Worm (Caenorhabditis elegans) whole organism, late embryonic: ENCODE results near the gene rab-6.2.

Source experiments
- C38D4.7 ChIP-seq: fragments of 200-800 bp; sonication (Bioruptor generic); optimal IDR thresholded peaks from 2 replicates; lab custom pipeline; 2018; ENCODE audit warnings: mild to moderate bottlenecking, missing genetic modification characterization, moderate library complexity, missing compliant biosample characterization
- F13H6.1 ChIP-seq: sonication (generic microtip); optimal IDR thresholded peaks from 2 replicates; lab custom pipeline; 2016; ENCODE audit warnings: missing genetic modification characterization, missing compliant biosample characterization
- K02D7.2 ChIP-seq: sonication (generic microtip); optimal IDR thresholded peaks from 2 replicates; lab custom pipeline; 2017; ENCODE audit warnings: mild to moderate bottlenecking, missing genetic modification characterization, missing compliant biosample characterization
- T23F11.4 ChIP-seq: fragments of 200-800 bp; sonication (Bioruptor generic); optimal IDR thresholded peaks from 2 replicates; lab custom pipeline; 2018; ENCODE audit warnings: mild to moderate bottlenecking, missing genetic modification characterization, missing compliant biosample characterization
- Y22D7AL.16 ChIP-seq: sonication (generic microtip); optimal IDR thresholded peaks from 2 replicates; lab custom pipeline; 2016; ENCODE audit warnings: missing genetic modification characterization, missing compliant biosample characterization
- ahr-1 ChIP-seq: sonication (generic microtip); optimal IDR thresholded peaks from 2 replicates; lab custom pipeline; 2016; ENCODE audit warnings: missing genetic modification characterization, missing compliant biosample characterization
- ama-1 ChIP-seq: fragments of 150-350 bp; optimal IDR thresholded peaks from 2 replicates; lab custom pipeline; 2014
- ceh-18 ChIP-seq: sonication (generic microtip); optimal IDR thresholded peaks from 2 replicates; lab custom pipeline; 2016; ENCODE audit warnings: missing genetic modification characterization, missing compliant biosample characterization
- ceh-2 ChIP-seq: sonication (generic microtip); optimal IDR thresholded peaks from 2 replicates; lab custom pipeline; 2016; ENCODE audit warnings: missing genotype, missing genetic modification characterization, missing compliant biosample characterization
- ceh-22 ChIP-seq: sonication (generic microtip); optimal IDR thresholded peaks from 2 replicates; lab custom pipeline; 2017; ENCODE audit warnings: missing biosample characterization, missing genetic modification characterization
- ceh-24 ChIP-seq: sonication (generic microtip); optimal IDR thresholded peaks from 2 replicates; lab custom pipeline; 2016; ENCODE audit warnings: mild to moderate bottlenecking, missing genetic modification characterization, missing compliant biosample characterization
- ceh-31 ChIP-seq: sonication (generic microtip); optimal IDR thresholded peaks from 2 replicates; lab custom pipeline; 2016; ENCODE audit warnings: missing genetic modification characterization, missing compliant biosample characterization
- ceh-34 ChIP-seq: sonication (generic microtip); optimal IDR thresholded peaks from 2 replicates; lab custom pipeline; 2016; ENCODE audit warnings: mild to moderate bottlenecking, missing genetic modification characterization, missing compliant biosample characterization
- ceh-45 ChIP-seq: fragments of 200-800 bp; sonication (Bioruptor generic); IDR thresholded peaks from 2 replicates; pipeline ENCODE4 v1.3.6; 2022; ENCODE audit warnings: missing genetic modification reagents, missing genetic modification characterization, missing compliant biosample characterization
- ceh-48 ChIP-seq: sonication (generic microtip); optimal IDR thresholded peaks from 2 replicates; lab custom pipeline; 2016; ENCODE audit warnings: missing genetic modification characterization, inconsistent platforms, missing compliant biosample characterization
- ceh-6 ChIP-seq: fragments of 200-800 bp; sonication (Bioruptor generic); optimal IDR thresholded peaks from 2 replicates; lab custom pipeline; 2018; ENCODE audit warnings: mild to moderate bottlenecking, missing genetic modification characterization, missing compliant biosample characterization
- ceh-9 ChIP-seq: sonication (generic microtip); optimal IDR thresholded peaks from 2 replicates; lab custom pipeline; 2016; ENCODE audit warnings: mild to moderate bottlenecking, missing genetic modification characterization, inconsistent platforms, missing compliant biosample characterization
- che-1 ChIP-seq: sonication (generic microtip); optimal IDR thresholded peaks from 2 replicates; lab custom pipeline; 2016; ENCODE audit warnings: mild to moderate bottlenecking, missing genetic modification characterization, missing compliant biosample characterization
- dmd-4 ChIP-seq: sonication (generic microtip); optimal IDR thresholded peaks from 2 replicates; lab custom pipeline; 2016; ENCODE audit warnings: borderline replicate concordance, missing genetic modification characterization, missing compliant biosample characterization
- elt-2 ChIP-seq: sonication (generic microtip); optimal IDR thresholded peaks from 2 replicates; lab custom pipeline; 2016; ENCODE audit warnings: missing genetic modification reagents, missing genetic modification characterization, missing compliant biosample characterization
- eyg-1 ChIP-seq: sonication (generic microtip); optimal IDR thresholded peaks from 2 replicates; lab custom pipeline; 2016; ENCODE audit warnings: missing genotype, missing genetic modification characterization, missing compliant biosample characterization
- fkh-6 ChIP-seq: sonication (generic microtip); optimal IDR thresholded peaks from 2 replicates; lab custom pipeline; 2016; ENCODE audit warnings: missing genetic modification characterization, missing compliant biosample characterization
- gmeb-2 ChIP-seq: sonication (generic microtip); optimal IDR thresholded peaks from 2 replicates; lab custom pipeline; 2016; ENCODE audit warnings: missing genetic modification characterization, inconsistent platforms, missing compliant biosample characterization
- hlh-13 ChIP-seq: fragments of 200-800 bp; sonication (Bioruptor generic); optimal IDR thresholded peaks from 2 replicates; lab custom pipeline; 2018; ENCODE audit warnings: mild to moderate bottlenecking, missing genetic modification characterization, missing compliant biosample characterization
- hlh-6 ChIP-seq: sonication (generic microtip); optimal IDR thresholded peaks from 2 replicates; lab custom pipeline; 2016; ENCODE audit warnings: missing genotype, missing genetic modification characterization, missing compliant biosample characterization
- hlh-8 ChIP-seq: sonication (generic microtip); optimal IDR thresholded peaks from 2 replicates; lab custom pipeline; 2016; ENCODE audit warnings: missing genotype, missing genetic modification characterization, missing compliant biosample characterization
- lim-6 ChIP-seq: sonication (generic microtip); optimal IDR thresholded peaks from 2 replicates; lab custom pipeline; 2016; ENCODE audit warnings: missing genetic modification characterization, missing compliant biosample characterization
- lin-11 ChIP-seq: fragments of 200-800 bp; sonication (Bioruptor generic); optimal IDR thresholded peaks from 2 replicates; lab custom pipeline; 2018; ENCODE audit warnings: mild to moderate bottlenecking, missing genetic modification characterization, missing compliant biosample characterization
- madf-2 ChIP-seq: sonication (generic microtip); optimal IDR thresholded peaks from 2 replicates; lab custom pipeline; 2017; ENCODE audit warnings: missing genetic modification characterization, missing compliant biosample characterization
- nfya-1 ChIP-seq: sonication (generic microtip); optimal IDR thresholded peaks from 2 replicates; lab custom pipeline; 2017; ENCODE audit warnings: missing genetic modification characterization, mild to moderate bottlenecking, missing compliant biosample characterization, antibody characterized with exemption, moderate library complexity
- nhr-11 ChIP-seq: fragments of 150-350 bp; optimal IDR thresholded peaks from 2 replicates; lab custom pipeline; 2014; ENCODE audit warnings: missing biosample characterization, missing genetic modification characterization
- npax-4 ChIP-seq: sonication (generic microtip); optimal IDR thresholded peaks from 2 replicates; lab custom pipeline; 2016; ENCODE audit warnings: missing genetic modification characterization, missing compliant biosample characterization
- odd-2 ChIP-seq: sonication (generic microtip); optimal IDR thresholded peaks from 2 replicates; lab custom pipeline; 2017; ENCODE audit warnings: antibody characterized with exemption, mild to moderate bottlenecking, missing genetic modification characterization, missing compliant biosample characterization
- pag-3 ChIP-seq: sonication (generic microtip); optimal IDR thresholded peaks from 2 replicates; lab custom pipeline; 2016; ENCODE audit warnings: missing compliant biosample characterization, missing genetic modification characterization, borderline replicate concordance
- pat-9 ChIP-seq: fragments of 200-800 bp; sonication (Bioruptor generic); optimal IDR thresholded peaks from 2 replicates; lab custom pipeline; 2018; ENCODE audit warnings: mild to moderate bottlenecking, missing genetic modification characterization, moderate library complexity, missing compliant biosample characterization
- pax-1 ChIP-seq: fragments of 150-350 bp; optimal IDR thresholded peaks from 2 replicates; lab custom pipeline; 2014; ENCODE audit warnings: missing biosample characterization, missing genetic modification characterization
- pha-4 ChIP-seq: fragments of 150-350 bp; optimal IDR thresholded peaks from 2 replicates; lab custom pipeline; 2018; ENCODE audit warnings: missing biosample characterization, missing genetic modification reagents, missing genetic modification characterization
- pros-1 ChIP-seq: fragments of 150-350 bp; optimal IDR thresholded peaks from 2 replicates; lab custom pipeline; 2014; ENCODE audit warnings: missing biosample characterization, missing genetic modification reagents, missing genetic modification characterization
- ref-2 ChIP-seq: sonication (generic microtip); optimal IDR thresholded peaks from 2 replicates; lab custom pipeline; 2016; ENCODE audit warnings: missing genetic modification characterization, missing compliant biosample characterization
- rnt-1 ChIP-seq: sonication (generic microtip); optimal IDR thresholded peaks from 2 replicates; lab custom pipeline; 2016; ENCODE audit warnings: missing genetic modification characterization, missing compliant biosample characterization
- sdc-2 ChIP-seq: sonication (generic microtip); optimal IDR thresholded peaks from 2 replicates; lab custom pipeline; 2016; ENCODE audit warnings: missing genotype, missing genetic modification characterization, missing compliant biosample characterization
- sox-4 ChIP-seq: sonication (generic microtip); optimal IDR thresholded peaks from 2 replicates; lab custom pipeline; 2017; ENCODE audit warnings: mild to moderate bottlenecking, missing genetic modification characterization, inconsistent platforms, missing compliant biosample characterization
- tbx-2 ChIP-seq: sonication (generic microtip); optimal IDR thresholded peaks from 2 replicates; lab custom pipeline; 2016; ENCODE audit warnings: missing genetic modification characterization, missing compliant biosample characterization
- tbx-7 ChIP-seq: sonication (generic microtip); optimal IDR thresholded peaks from 2 replicates; lab custom pipeline; 2016; ENCODE audit warnings: missing genotype, missing genetic modification characterization, missing compliant biosample characterization
- ttx-3 ChIP-seq: sonication (generic microtip); optimal IDR thresholded peaks from 2 replicates; lab custom pipeline; 2016; ENCODE audit warnings: missing genetic modification reagents, missing genetic modification characterization, missing compliant biosample characterization
- unc-3 ChIP-seq, 2 experiments: fragments of 200-800 bp in 1 of 2; sonication (Bioruptor generic) in 1 of 2; sonication (generic microtip) in 1 of 2; conservative IDR thresholded peaks in 1 of 2; optimal IDR thresholded peaks in 1 of 2; 2 replicates each; pipeline versions ENCODE4 v1.3.6 to Lab custom; 2016 to 2022; ENCODE audit warnings: missing compliant biosample characterization in 2 of 2, missing genetic modification characterization in 2 of 2, missing genetic modification reagents in 1 of 2
- unc-55 ChIP-seq: sonication (generic microtip); optimal IDR thresholded peaks from 2 replicates; lab custom pipeline; 2017; ENCODE audit warnings: missing biosample characterization, missing genetic modification reagents, missing genetic modification characterization
- unc-86 ChIP-seq: sonication (generic microtip); optimal IDR thresholded peaks from 2 replicates; lab custom pipeline; 2016; ENCODE audit warnings: missing genetic modification characterization, missing compliant biosample characterization
- zip-5 ChIP-seq: sonication (generic microtip); optimal IDR thresholded peaks from 2 replicates; lab custom pipeline; 2016; ENCODE audit warnings: missing genetic modification characterization, missing compliant biosample characterization
- ztf-16 ChIP-seq: sonication (generic microtip); optimal IDR thresholded peaks from 2 replicates; lab custom pipeline; 2017; ENCODE audit warnings: missing genetic modification characterization, missing compliant biosample characterization

Gene rab-6.2

ce11 chrX:17180135-17180534 lies 42.1 kb upstream of the rab-6.2 start:
- TF ChIP-seq ceh-6 (no peak), F13H6.1 (tag; lab: Kevin White, UChicago) (no peak), ceh-31 (tag; lab: Kevin White, UChicago) (no peak), K02D7.2 (no peak), zip-5 (no peak), hlh-13 (no peak), che-1 (no peak)

- TF ChIP-seq ceh-18 = no peak
- TF ChIP-seq nfya-1 = peak; percentile 68
- TF ChIP-seq pax-1 (tag; lab: Kevin White, UChicago) = peak; percentile 22
- peak; percentile 50 for TF ChIP-seq tbx-2 (tag; lab: Kevin White, UChicago)
- TF ChIP-seq gmeb-2 (tag; lab: Kevin White, UChicago) = peak; percentile 5
- TF ChIP-seq odd-2 (tag; lab: Kevin White, UChicago) = peak; percentile 10
- TF ChIP-seq sox-4 (tag; lab: Kevin White, UChicago) = no peak
- TF ChIP-seq ttx-3 (tag; lab: Kevin White, UChicago) = peak; percentile 45
- peak; percentile 32 for TF ChIP-seq ztf-16 (tag; lab: Kevin White, UChicago)
- peak; percentile 98 for TF ChIP-seq sdc-2
- TF ChIP-seq elt-2 (tag; lab: Kevin White, UChicago) = peak; percentile 64
These were observed 41.1 kb upstream of the rab-6.2 start for ce11 chrX:17181220-17181619.

- no peak for TF ChIP-seq ahr-1
- TF ChIP-seq rnt-1 = peak; percentile 50
- TF ChIP-seq ceh-2 (tag; lab: Kevin White, UChicago) = peak; percentile 52
- TF ChIP-seq ref-2 (tag; lab: Kevin White, UChicago) = peak; percentile 79
- no peak for TF ChIP-seq pha-4 (tag; lab: Kevin White, UChicago)
- no peak for TF ChIP-seq ceh-9 (tag; lab: Kevin White, UChicago)
- no peak for TF ChIP-seq Y22D7AL.16 (tag; lab: Kevin White, UChicago)
- TF ChIP-seq ceh-22 (tag; lab: Kevin White, UChicago) = no peak
- no peak for TF ChIP-seq pax-1 (tag; lab: Kevin White, UChicago)
- TF ChIP-seq sox-4 (tag; lab: Kevin White, UChicago) = no peak
- no peak for TF ChIP-seq unc-86
- TF ChIP-seq ceh-45 = no peak
- TF ChIP-seq K02D7.2 = no peak
- peak; percentile 70 for TF ChIP-seq nfya-1
- no peak for TF ChIP-seq dmd-4 (tag; lab: Kevin White, UChicago)
- TF ChIP-seq hlh-8 (tag; lab: Kevin White, UChicago) = no peak
- no peak for TF ChIP-seq lin-11 (tag; lab: Kevin White, UChicago)
- peak; percentile 21 for TF ChIP-seq ceh-48 (tag; lab: Kevin White, UChicago)
- no peak for TF ChIP-seq ztf-16 (tag; lab: Kevin White, UChicago)
- no peak for TF ChIP-seq zip-5
- no peak for TF ChIP-seq eyg-1 (tag; lab: Kevin White, UChicago)
- peak; percentile 89 for TF ChIP-seq ceh-34 (tag; lab: Kevin White, UChicago)
- no peak for TF ChIP-seq pag-3 (tag; lab: Kevin White, UChicago)
- TF ChIP-seq pat-9 (tag; lab: Kevin White, UChicago) = no peak
- no peak for TF ChIP-seq madf-2
- TF ChIP-seq unc-55 (GFP tag; lab: Kevin White, UChicago) = peak; percentile 61
- no peak for TF ChIP-seq ama-1
- TF ChIP-seq pros-1 (tag; lab: Kevin White, UChicago) = peak; percentile 33
- no peak for TF ChIP-seq unc-3 (GFP tag; conservative IDR thresholded peaks at IDR 0.05; lab: Robert Waterston, UW)
- TF ChIP-seq unc-3 (tag; optimal IDR thresholded peaks at IDR 0.05; lab: Kevin White, UChicago) = no peak
- TF ChIP-seq ceh-24 (tag; lab: Kevin White, UChicago) = no peak
- no peak for TF ChIP-seq npax-4
- TF ChIP-seq tbx-7 (tag; lab: Kevin White, UChicago) = no peak
- TF ChIP-seq lim-6 (tag; lab: Kevin White, UChicago) = no peak
- no peak for TF ChIP-seq nhr-11
- no peak for TF ChIP-seq odd-2 (tag; lab: Kevin White, UChicago)
- peak; percentile 5 for TF ChIP-seq hlh-6 (tag; lab: Kevin White, UChicago)
- TF ChIP-seq T23F11.4 (GFP tag; lab: Kevin White, UChicago) = no peak
- TF ChIP-seq C38D4.7 (GFP tag; lab: Kevin White, UChicago) = no peak
- peak; percentile 52 for TF ChIP-seq fkh-6 (tag; lab: Kevin White, UChicago)
These were observed 37.9 kb upstream of the rab-6.2 start for ce11 chrX:17184363-17184762.
